Worm (Caenorhabditis elegans): ENCODE data around the gene F28C6.8.

DNA sequence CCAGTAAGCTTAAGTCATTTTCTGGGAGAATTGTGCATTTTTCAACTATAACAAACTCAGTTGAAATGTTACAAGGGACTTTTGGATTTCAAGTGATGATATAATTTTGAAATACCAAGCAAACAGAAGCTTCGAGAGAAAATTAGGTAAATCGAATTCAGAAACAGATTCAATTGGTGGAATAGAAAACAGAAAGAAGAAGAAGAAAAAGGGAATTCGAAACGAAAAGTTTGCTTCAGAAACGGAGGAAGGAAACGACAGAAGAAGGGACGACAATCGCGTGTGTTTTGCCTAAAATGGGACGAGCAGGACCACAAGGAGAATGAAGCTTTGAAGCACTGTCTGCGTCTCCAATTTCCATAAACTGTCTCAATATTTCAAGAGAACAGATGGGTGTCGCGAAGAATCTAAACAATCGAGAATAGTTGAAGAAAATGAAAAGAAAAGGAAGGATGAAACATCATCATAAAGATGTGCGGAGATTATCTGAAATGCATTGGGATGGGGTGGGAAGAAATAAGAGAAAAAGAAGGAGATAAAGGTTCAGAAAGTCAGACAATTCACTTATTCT, 18.9 kb upstream of the F28C6.8 start:
- TF ChIP-seq elt-3 (tag; optimal IDR thresholded peaks at IDR 0.05) (no peak), ama-1 (optimal IDR thresholded peaks at IDR 0.05) (no peak), mab-9 (GFP tag; IDR thresholded peaks at IDR 0.05) (no peak)

Data from whole organism, L1 larva.